Fruit fly (Drosophila melanogaster) whole organism, embryonic: ENCODE data around the gene Prtl99C.

ENCODE experiments used
- CG10267 ChIP-seq: fragments of 200-800 bp; sonication (Bioruptor generic); optimal IDR thresholded peaks from 2 replicates; lab custom pipeline; 2018; ENCODE audit warnings: missing biosample characterization, mild to moderate bottlenecking, missing genetic modification characterization, moderate library complexity
- CG10431 ChIP-seq: fragments of 200-800 bp; sonication (Bioruptor generic); optimal IDR thresholded peaks from 3 replicates; lab custom pipeline; 2018; ENCODE audit warnings: missing biosample characterization, mild to moderate bottlenecking, missing genetic modification characterization
- CG10654 ChIP-seq: fragments of 200-800 bp; sonication (Bioruptor generic); optimal IDR thresholded peaks from 2 replicates; lab custom pipeline; 2016; ENCODE audit warnings: missing biosample characterization, missing genetic modification characterization
- CG12104 ChIP-seq: fragments of 200-800 bp; sonication (Bioruptor generic); optimal IDR thresholded peaks from 3 replicates; lab custom pipeline; 2016; ENCODE audit warnings: missing biosample characterization, missing genetic modification characterization
- CG12299 ChIP-seq: fragments of 200-800 bp; sonication (Bioruptor generic); optimal IDR thresholded peaks from 2 replicates; lab custom pipeline; 2018; ENCODE audit warnings: missing biosample characterization, mild to moderate bottlenecking, missing genetic modification characterization
- CG1233 ChIP-seq: fragments of 200-800 bp; sonication (Bioruptor generic); optimal IDR thresholded peaks from 4 replicates; lab custom pipeline; 2018; ENCODE audit warnings: missing biosample characterization, mild to moderate bottlenecking, missing genetic modification characterization
- CG12659 ChIP-seq: fragments of 200-800 bp; sonication (Bioruptor generic); optimal IDR thresholded peaks from 3 replicates; lab custom pipeline; 2017; ENCODE audit warnings: mild to moderate bottlenecking, missing biosample characterization, missing genetic modification reagents, missing genetic modification characterization
- CG13287 ChIP-seq: fragments of 200-800 bp; sonication (Bioruptor generic); IDR thresholded peaks from 2 replicates; pipeline ENCODE4 v1.3.6; 2022; ENCODE audit warnings: missing biosample characterization, missing genetic modification characterization; ENCODE audit not compliant: partially characterized antibody
- CG15269 ChIP-seq: fragments of 200-800 bp; sonication (Bioruptor generic); optimal IDR thresholded peaks from 2 replicates; lab custom pipeline; 2018; ENCODE audit warnings: missing biosample characterization, mild to moderate bottlenecking, missing genetic modification characterization, moderate library complexity
- CG15479 ChIP-seq: fragments of 200-800 bp; sonication (Bioruptor generic); optimal IDR thresholded peaks from 3 replicates; lab custom pipeline; 2019; ENCODE audit warnings: missing biosample characterization, mild to moderate bottlenecking, missing genetic modification characterization, moderate library complexity
- CG16813 ChIP-seq: fragments of 200-800 bp; sonication (Bioruptor generic); IDR thresholded peaks from 3 replicates; pipeline ENCODE4 v1.3.6; 2022; ENCODE audit warnings: missing biosample characterization, missing genetic modification characterization; ENCODE audit not compliant: partially characterized antibody
- CG17802 ChIP-seq: fragments of 200-800 bp; sonication (Bioruptor generic); optimal IDR thresholded peaks from 2 replicates; lab custom pipeline; 2018; ENCODE audit warnings: missing biosample characterization, mild to moderate bottlenecking, missing genetic modification characterization, moderate library complexity
- CG31441 ChIP-seq: fragments of 200-800 bp; sonication (Bioruptor generic); IDR thresholded peaks from 2 replicates; pipeline ENCODE4 v1.3.6; 2022; ENCODE audit warnings: missing biosample characterization, missing genetic modification characterization
- CG4328 ChIP-seq: fragments of 200-800 bp; sonication (Bioruptor generic); optimal IDR thresholded peaks from 3 replicates; lab custom pipeline; 2017; ENCODE audit warnings: missing biosample characterization, missing genetic modification reagents, missing genetic modification characterization
- CG4360 ChIP-seq: fragments of 200-800 bp; sonication (Bioruptor generic); IDR thresholded peaks from 2 replicates; pipeline ENCODE4 v1.3.6; 2022; ENCODE audit warnings: missing biosample characterization, missing genetic modification characterization
- CG5953 ChIP-seq: fragments of 200-800 bp; sonication (Bioruptor generic); IDR thresholded peaks from 2 replicates; pipeline ENCODE4 v1.3.6; 2022; ENCODE audit warnings: missing biosample characterization, missing genetic modification characterization
- CG6791 ChIP-seq: fragments of 200-800 bp; sonication (Bioruptor generic); IDR thresholded peaks from 3 replicates; pipeline ENCODE4 v1.3.6; 2022; ENCODE audit warnings: missing biosample characterization, missing genetic modification characterization; ENCODE audit not compliant: partially characterized antibody
- CG8281 ChIP-seq: fragments of 200-800 bp; sonication (Bioruptor generic); optimal IDR thresholded peaks from 2 replicates; lab custom pipeline; 2018; ENCODE audit warnings: missing biosample characterization, mild to moderate bottlenecking, missing genetic modification characterization, moderate library complexity
- CG8924 ChIP-seq: fragments of 200-800 bp; optimal IDR thresholded peaks from 3 replicates; lab custom pipeline; 2019; ENCODE audit warnings: missing biosample characterization, mild to moderate bottlenecking, missing genetic modification characterization, moderate library complexity
- CG8944 ChIP-seq: fragments of 200-800 bp; sonication (Bioruptor generic); optimal IDR thresholded peaks from 3 replicates; lab custom pipeline; 2016; ENCODE audit warnings: missing biosample characterization, missing genetic modification characterization
- CG9932 ChIP-seq: fragments of 200-800 bp; sonication (Bioruptor generic); IDR thresholded peaks from 2 replicates; pipeline ENCODE4 v1.3.6; 2022; ENCODE audit warnings: missing biosample characterization, missing genetic modification characterization
- CTCF ChIP-seq: fragments of 200-800 bp; sonication (Bioruptor generic); optimal IDR thresholded peaks from 2 replicates; lab custom pipeline; 2017; ENCODE audit warnings: missing biosample characterization, mild to moderate bottlenecking, missing genetic modification characterization, moderate library complexity
- Dip3 ChIP-seq: fragments of 200-800 bp; sonication (Bioruptor generic); optimal IDR thresholded peaks from 3 replicates; lab custom pipeline; 2016; ENCODE audit warnings: missing biosample characterization, missing genetic modification characterization
- Dll ChIP-seq: fragments of 200-800 bp; sonication (Bioruptor generic); IDR thresholded peaks from 4 replicates; pipeline ENCODE4 v1.3.6; 2022; ENCODE audit warnings: missing biosample characterization, missing genetic modification characterization; ENCODE audit not compliant: partially characterized antibody
- Fer1 ChIP-seq: fragments of 200-800 bp; sonication (Bioruptor generic); optimal IDR thresholded peaks from 2 replicates; lab custom pipeline; 2017; ENCODE audit warnings: missing biosample characterization, mild to moderate bottlenecking, missing genetic modification characterization
- HLH54F ChIP-seq: fragments of 200-800 bp; sonication (Bioruptor generic); optimal IDR thresholded peaks from 3 replicates; lab custom pipeline; 2016; ENCODE audit warnings: missing biosample characterization, missing genetic modification characterization
- Hand ChIP-seq: fragments of 200-800 bp; sonication (Bioruptor generic); optimal IDR thresholded peaks from 2 replicates; lab custom pipeline; 2017; ENCODE audit warnings: mild to moderate bottlenecking, missing biosample characterization, missing genetic modification reagents, missing genetic modification characterization
- HmgZ ChIP-seq: fragments of 200-800 bp; sonication (Bioruptor generic); optimal IDR thresholded peaks from 2 replicates; lab custom pipeline; 2018; ENCODE audit warnings: missing biosample characterization, mild to moderate bottlenecking, missing genetic modification characterization
- Hsf ChIP-seq: fragments of 200-800 bp; sonication (Bioruptor generic); optimal IDR thresholded peaks from 3 replicates; lab custom pipeline; 2016; ENCODE audit warnings: missing biosample characterization, missing genetic modification characterization
- MTF-1 ChIP-seq: fragments of 200-800 bp; sonication (Bioruptor generic); optimal IDR thresholded peaks from 2 replicates; lab custom pipeline; 2018; ENCODE audit warnings: missing biosample characterization, mild to moderate bottlenecking, missing genetic modification characterization, borderline replicate concordance
- Six4 ChIP-seq: fragments of 200-800 bp; sonication (Bioruptor generic); optimal IDR thresholded peaks from 2 replicates; lab custom pipeline; 2016; ENCODE audit warnings: missing biosample characterization, missing genetic modification characterization
- bbx ChIP-seq: fragments of 200-800 bp; sonication (Bioruptor generic); IDR thresholded peaks from 2 replicates; pipeline ENCODE4 v1.3.6; 2022; ENCODE audit warnings: missing biosample characterization, missing genetic modification characterization; ENCODE audit not compliant: partially characterized antibody
- bigmax ChIP-seq: fragments of 200-800 bp; sonication (Bioruptor generic); optimal IDR thresholded peaks from 2 replicates; lab custom pipeline; 2018; ENCODE audit warnings: missing biosample characterization, mild to moderate bottlenecking, missing genetic modification characterization
- chinmo ChIP-seq: fragments of 200-800 bp; sonication (Bioruptor generic); IDR thresholded peaks from 4 replicates; pipeline ENCODE4 v1.3.6; 2022; ENCODE audit warnings: missing biosample characterization, missing genetic modification characterization; ENCODE audit not compliant: partially characterized antibody
- corto ChIP-seq: fragments of 200-800 bp; sonication (Bioruptor generic); optimal IDR thresholded peaks from 2 replicates; lab custom pipeline; 2016; ENCODE audit warnings: missing biosample characterization, mild to moderate bottlenecking, missing genetic modification characterization, moderate library complexity
- hbn ChIP-seq: fragments of 200-800 bp; sonication (Bioruptor generic); IDR thresholded peaks from 2 replicates; pipeline ENCODE4 v1.3.6; 2022; ENCODE audit warnings: missing biosample characterization, missing genetic modification characterization; ENCODE audit not compliant: partially characterized antibody
- klu ChIP-seq: fragments of 200-800 bp; sonication (Bioruptor generic); IDR thresholded peaks from 2 replicates; pipeline ENCODE4 v1.3.6; 2022; ENCODE audit warnings: missing biosample characterization, missing genetic modification characterization
- lola ChIP-seq, 3 experiments: fragments of >200 bp in 2 of 3; fragments of 200-800 bp in 1 of 3; sonication (Bioruptor generic) in 1 of 3; optimal IDR thresholded peaks; 2 replicates each; lab custom pipeline; 2017 to 2019; ENCODE audit warnings: missing biosample characterization in 3 of 3, missing genetic modification characterization in 3 of 3, mild to moderate bottlenecking in 1 of 3, moderate library complexity in 1 of 3
- mam ChIP-seq: fragments of 200-800 bp; sonication (Bioruptor generic); optimal IDR thresholded peaks from 3 replicates; lab custom pipeline; 2016; ENCODE audit warnings: missing biosample characterization, missing genetic modification characterization
- mirr ChIP-seq: fragments of 200-800 bp; sonication (Bioruptor generic); optimal IDR thresholded peaks from 3 replicates; lab custom pipeline; 2018; ENCODE audit warnings: missing biosample characterization, mild to moderate bottlenecking, missing genetic modification characterization
- pita ChIP-seq: fragments of 200-800 bp; sonication (Bioruptor generic); optimal IDR thresholded peaks from 2 replicates; lab custom pipeline; 2017; ENCODE audit warnings: missing biosample characterization, mild to moderate bottlenecking, missing genetic modification characterization
- repo ChIP-seq: fragments of 200-800 bp; sonication (Bioruptor generic); optimal IDR thresholded peaks from 2 replicates; lab custom pipeline; 2016; ENCODE audit warnings: missing biosample characterization, missing genetic modification characterization
- rib ChIP-seq: fragments of 200-800 bp; sonication (Bioruptor generic); IDR thresholded peaks from 2 replicates; pipeline ENCODE4 v1.3.6; 2022; ENCODE audit warnings: missing biosample characterization, missing genetic modification characterization
- sd ChIP-seq: fragments of 200-800 bp; sonication (Bioruptor generic); optimal IDR thresholded peaks from 3 replicates; lab custom pipeline; 2018; ENCODE audit warnings: missing biosample characterization, mild to moderate bottlenecking, missing genetic modification characterization, moderate library complexity
- sens ChIP-seq: fragments of 200-800 bp; sonication (Bioruptor generic); peaks from one replicate; lab custom pipeline; 2016; ENCODE audit warnings: missing biosample characterization, missing genetic modification characterization
- wor ChIP-seq: fragments of 200-800 bp; sonication (Bioruptor generic); IDR thresholded peaks from 2 replicates; pipeline ENCODE4 v1.3.6; 2022; ENCODE audit warnings: missing biosample characterization, missing genetic modification characterization
- z ChIP-seq: fragments of 200-800 bp; sonication (Bioruptor generic); IDR thresholded peaks from 3 replicates; pipeline ENCODE4 v1.3.6; 2022; ENCODE audit warnings: missing biosample characterization, missing genetic modification characterization
- zen2 ChIP-seq: fragments of 200-800 bp; sonication (Bioruptor generic); IDR thresholded peaks from 3 replicates; pipeline ENCODE4 v1.3.6; 2022; ENCODE audit warnings: missing biosample characterization, missing genetic modification characterization; ENCODE audit not compliant: partially characterized antibody
- zfh1 ChIP-seq: fragments of 200-800 bp; sonication (Bioruptor generic); IDR thresholded peaks from 3 replicates; pipeline ENCODE4 v1.3.6; 2022; ENCODE audit warnings: missing biosample characterization, missing genetic modification characterization

The Prtl99C gene

dm6 chr3R:29868676-29869349, 33.1 kb downstream of the Prtl99C start, which contains the start of gene Zip99C (continued):
- TF ChIP-seq CG8281 (no peak), CG17802 (tag; lab: Kevin White, UChicago) (no peak), CG12659 (GFP tag; lab: Kevin White, UChicago) (peak; percentile 65), bbx (GFP tag; lab: Robert Waterston, UW) (peak; percentile 87), CG1233 (no peak), sens (GFP tag; lab: Kevin White, UChicago) (peak; percentile 78), CG15269 (tag; lab: Kevin White, UChicago) (peak; percentile 35), MTF-1 (GFP tag; lab: Kevin White, UChicago) (peak; percentile 100), CG15479 (GFP tag; lab: Kevin White, UChicago) (peak; percentile 42), CG4360 (GFP tag; lab: Robert Waterston, UW) (peak; percentile 58), z (0 out of 3 replicates have a peak, but pooled peaks have one; percentile 38), Dip3 (peak; percentile 35), mirr (GFP tag; lab: Kevin White, UChicago) (no peak), CG10431 (GFP tag; lab: Kevin White, UChicago) (no peak), CG10267 (tag; lab: Kevin White, UChicago) (peak; percentile 64), CG10654 (GFP tag; lab: Kevin White, UChicago) (peak; percentile 8), zfh1 (GFP tag; lab: Robert Waterston, UW) (peak; percentile 32; the same call in 1 of the 3 replicates), rib (no peak), zen2 (peak; percentile 66; the same call in 1 of the 3 replicates), CG5953 (GFP tag; lab: Robert Waterston, UW) (no peak), CG12299 (no peak), bigmax (GFP tag; lab: Kevin White, UChicago) (no peak), CG9932 (peak; percentile 83), Dll (GFP tag; lab: Robert Waterston, UW) (peak; percentile 98), mam (GFP tag; lab: Kevin White, UChicago) (peak; percentile 35), CG4328 (GFP tag; lab: Kevin White, UChicago) (peak; percentile 2), Hsf (peak; percentile 16), Fer1 (GFP tag; lab: Kevin White, UChicago) (peak; percentile 11), CG13287 (peak; percentile 94), HmgZ (tag; lab: Kevin White, UChicago) (peak; percentile 30), lola (GFP tag; optimal IDR thresholded peaks at IDR 0.05; lab: Kevin White, UChicago) (peak in 1 of 3 experiments; percentile 50), repo (GFP tag; lab: Kevin White, UChicago) (no peak), wor (GFP tag; lab: Robert Waterston, UW) (no peak), CG16813 (GFP tag; lab: Robert Waterston, UW) (peak; percentile 96), corto (peak; percentile 25), CG12104 (GFP tag; lab: Kevin White, UChicago) (peak; percentile 45), CG8924 (tag; lab: Kevin White, UChicago) (peak; percentile 44), klu (GFP tag; lab: Robert Waterston, UW) (0 out of 2 replicates have a peak, but pooled peaks have one; percentile 10), Six4 (GFP tag; lab: Kevin White, UChicago) (no peak), CG8944 (no peak), pita (GFP tag; lab: Kevin White, UChicago) (peak; percentile 92), CG6791 (GFP tag; lab: Robert Waterston, UW) (peak; percentile 66), CTCF (GFP tag; lab: Kevin White, UChicago) (peak; percentile 63), CG31441 (GFP tag; lab: Robert Waterston, UW) (peak; percentile 64; the same call in 1 of the 2 replicates), sd (peak; percentile 89), Hand (GFP tag; lab: Kevin White, UChicago) (no peak), hbn (GFP tag; lab: Robert Waterston, UW) (peak; percentile 91), HLH54F (GFP tag; lab: Kevin White, UChicago) (no peak), chinmo (peak; percentile 92; the same call in 3 of the 4 replicates)
